Fruit fly (Drosophila melanogaster): Measurements from ENCODE around the gene Lectin-galC1.

The Lectin-galC1 gene

dm6 chr2L:19453381-19453780, 36.1 kb downstream of the Lectin-galC1 start, which contains the start of gene Top2 (continued):
- TF ChIP-seq CG6272 (GFP tag; IDR thresholded peaks at IDR 0.05): no peak
- no peak for TF ChIP-seq nau (GFP tag; optimal IDR thresholded peaks at IDR 0.05)
- TF ChIP-seq tll (GFP tag; optimal IDR thresholded peaks at IDR 0.05): no peak
- peak; percentile 30 for TF ChIP-seq shn (GFP tag; optimal IDR thresholded peaks at IDR 0.05)
- TF ChIP-seq ab (GFP tag; optimal IDR thresholded peaks at IDR 0.05): no peak
- TF ChIP-seq Dll (GFP tag; IDR thresholded peaks at IDR 0.05; ENCODE audit: partially characterized antibody): peak; percentile 80
- TF ChIP-seq C15 (GFP tag; IDR thresholded peaks at IDR 0.05): no peak
- no peak for TF ChIP-seq Lim3 (GFP tag; IDR thresholded peaks at IDR 0.05)
- no peak for TF ChIP-seq Kr (GFP tag; optimal IDR thresholded peaks at IDR 0.05)
- TF ChIP-seq Ssrp (tag; optimal IDR thresholded peaks at IDR 0.05): peak; percentile 43
- no peak for TF ChIP-seq Mes4 (GFP tag; optimal IDR thresholded peaks at IDR 0.05)
- no peak for TF ChIP-seq ash1 (GFP tag; optimal IDR thresholded peaks at IDR 0.05)
- no peak for TF ChIP-seq CG10274 (GFP tag; optimal IDR thresholded peaks at IDR 0.05)
- no peak for TF ChIP-seq Nf-YA (GFP tag; IDR thresholded peaks at IDR 0.05)
- TF ChIP-seq nerfin-2 (GFP tag; IDR thresholded peaks at IDR 0.05; ENCODE audit: partially characterized antibody): peak; percentile 53; the same call in 1 of the 2 replicates
- TF ChIP-seq bowl (GFP tag; IDR thresholded peaks at IDR 0.05): no peak
- peak; percentile 70 for TF ChIP-seq Abd-B (GFP tag; optimal IDR thresholded peaks at IDR 0.05)
- no peak for TF ChIP-seq CG10209 (GFP tag; optimal IDR thresholded peaks at IDR 0.05)
- TF ChIP-seq exex (tag; optimal IDR thresholded peaks at IDR 0.05): no peak
- TF ChIP-seq CG15479 (GFP tag; optimal IDR thresholded peaks at IDR 0.05): no peak
- peak; percentile 48; the same call in 1 of the 2 replicates for TF ChIP-seq sob (GFP tag; IDR thresholded peaks at IDR 0.05)
- no peak for TF ChIP-seq sr (GFP tag; IDR thresholded peaks at IDR 0.05)
- TF ChIP-seq H2.0 (GFP tag; IDR thresholded peaks at IDR 0.05): no peak
- TF ChIP-seq pfk (GFP tag; optimal IDR thresholded peaks at IDR 0.05): no peak
- no peak for TF ChIP-seq usp (GFP tag; optimal IDR thresholded peaks at IDR 0.05)
- no peak for TF ChIP-seq CG2202 (tag; optimal IDR thresholded peaks at IDR 0.05)
- peak; percentile 2 for TF ChIP-seq Nf-YB (GFP tag; optimal IDR thresholded peaks at IDR 0.05)
- peak; percentile 70 for TF ChIP-seq CG30020 (tag; optimal IDR thresholded peaks at IDR 0.05)
- TF ChIP-seq crp (GFP tag; optimal IDR thresholded peaks at IDR 0.05): peak in 1 of 2 experiments; percentile 30
- TF ChIP-seq Gsc (GFP tag; IDR thresholded peaks at IDR 0.05): no peak
- TF ChIP-seq Gug (GFP tag; IDR thresholded peaks at IDR 0.05): no peak; the same call in 3 of the 4 replicates
- TF ChIP-seq CG2199 (GFP tag; IDR thresholded peaks at IDR 0.05): peak; percentile 79; the same call in 2 of the 3 replicates
- TF ChIP-seq Pdp1 (GFP tag; optimal IDR thresholded peaks at IDR 0.05): peak; percentile 6 to 86
- TF ChIP-seq CG15601 (tag; optimal IDR thresholded peaks at IDR 0.05): peak; percentile 36
- TF ChIP-seq CG8924 (tag; optimal IDR thresholded peaks at IDR 0.05): peak; percentile 27
- 0 out of 3 replicates have a peak, but pooled peaks have one; percentile 20 for TF ChIP-seq Dbx (GFP tag; IDR thresholded peaks at IDR 0.05)
- TF ChIP-seq CG7357 (GFP tag; IDR thresholded peaks at IDR 0.05): no peak
- TF ChIP-seq wdn (GFP tag; IDR thresholded peaks at IDR 0.05): 0 out of 2 replicates have a peak, but pooled peaks have one; percentile 22
- peak; percentile 15 for TF ChIP-seq fu2 (GFP tag; optimal IDR thresholded peaks at IDR 0.05)
- peak; percentile 95 for TF ChIP-seq HmgD (GFP tag; optimal IDR thresholded peaks at IDR 0.05)
- peak; percentile 100 for TF ChIP-seq CG3995 (GFP tag; optimal IDR thresholded peaks at IDR 0.05)
- peak; percentile 50 for TF ChIP-seq Sry-β (GFP tag; optimal IDR thresholded peaks at IDR 0.05)
- TF ChIP-seq Dref (GFP tag; IDR thresholded peaks at IDR 0.05): peak; percentile 98
- no peak for TF ChIP-seq stc (GFP tag; IDR thresholded peaks at IDR 0.05)
- peak; percentile 99 for TF ChIP-seq CG31441 (GFP tag; IDR thresholded peaks at IDR 0.05)
- peak; percentile 77 for TF ChIP-seq vnd (GFP tag; IDR thresholded peaks at IDR 0.05; ENCODE audit: partially characterized antibody)
- no peak for TF ChIP-seq trh (GFP tag; optimal IDR thresholded peaks at IDR 0.05)
- peak; percentile 51 for TF ChIP-seq gem (tag; optimal IDR thresholded peaks at IDR 0.05)
- TF ChIP-seq CG7786 (GFP tag; optimal IDR thresholded peaks at IDR 0.05): peak; percentile 21
- peak; percentile 57 for TF ChIP-seq CG12391 (tag; optimal IDR thresholded peaks at IDR 0.05)
- TF ChIP-seq Bteb2 (GFP tag; optimal IDR thresholded peaks at IDR 0.05): peak; percentile 0

Data from whole organism, embryonic.